Fruit fly (Drosophila melanogaster): Measurements from ENCODE around the gene RPA3.
"Not testable (repeated sequence)": the region's sequence is repeated elsewhere in the genome, so short reads cannot be mapped to it uniquely, and the experiment has no call there.

RPA3 gene

DNA sequence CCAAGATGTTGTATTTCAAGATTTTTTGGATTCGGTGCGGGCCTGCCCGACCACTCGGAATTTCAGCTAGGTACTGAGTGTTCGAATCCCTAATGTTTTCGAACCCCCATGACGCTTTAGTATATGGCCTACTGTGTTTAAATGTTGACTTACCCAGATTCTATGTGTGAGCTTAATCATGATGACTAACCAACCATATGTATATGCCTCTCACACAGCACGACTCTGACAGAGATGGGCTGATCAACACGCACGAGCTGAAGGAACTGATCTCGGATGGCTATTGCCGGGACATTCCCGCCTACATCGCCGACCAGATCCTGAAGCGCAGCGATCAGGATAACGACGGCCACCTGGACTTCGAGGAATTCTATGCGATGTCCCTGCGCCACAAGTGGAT, 11.5 kb downstream of the RPA3 start, which contains the start of gene CG2533:
Gene CG2533 (minus strand): TSS at position 101 of the 400 bp plus-strand sequence.
- TF ChIP-seq cic (GFP tag; optimal IDR thresholded peaks at IDR 0.05) = no peak

- TF ChIP-seq Clk (GFP tag; optimal IDR thresholded peaks at IDR 0.05) (no peak), pad (GFP tag; optimal IDR thresholded peaks at IDR 0.05) (no peak), kay (GFP tag; ENCODE audit: borderline replicate concordance) (peak; percentile 56), tj (GFP tag; optimal IDR thresholded peaks at IDR 0.05) (peak; percentile 41), CG12768 (GFP tag; optimal IDR thresholded peaks at IDR 0.05) (no peak)
These were observed 14.2 kb downstream of the RPA3 start for dm6 chrX:11601408-11601807.

dm6 chrX:11600795-11601358, 14.8 kb downstream of the RPA3 start:
- no peak for TF ChIP-seq CG14711 (tag; optimal IDR thresholded peaks at IDR 0.05)
- no peak for TF ChIP-seq kay (GFP tag; ENCODE audit: borderline replicate concordance)
- TF ChIP-seq toe (GFP tag; optimal IDR thresholded peaks at IDR 0.05) = no peak
- no peak for TF ChIP-seq Crg-1 (GFP tag; optimal IDR thresholded peaks at IDR 0.05)
- TF ChIP-seq CG5204 (GFP tag; optimal IDR thresholded peaks at IDR 0.05) = no peak
- no peak for TF ChIP-seq ovo (GFP tag; optimal IDR thresholded peaks at IDR 0.05)
- TF ChIP-seq CG12768 (GFP tag; optimal IDR thresholded peaks at IDR 0.05) = no peak
- no peak for TF ChIP-seq cnc (optimal IDR thresholded peaks at IDR 0.05)
- no peak for TF ChIP-seq CG7101 (tag; optimal IDR thresholded peaks at IDR 0.05)
- peak; percentile 84 for TF ChIP-seq pad (GFP tag; optimal IDR thresholded peaks at IDR 0.05)
- no peak for TF ChIP-seq CG1620 (GFP tag; optimal IDR thresholded peaks at IDR 0.05)
- peak; percentile 98 for TF ChIP-seq tj (GFP tag; optimal IDR thresholded peaks at IDR 0.05)
- no peak for TF ChIP-seq Hr96 (GFP tag; optimal IDR thresholded peaks at IDR 0.05)
- TF ChIP-seq Clk (GFP tag; optimal IDR thresholded peaks at IDR 0.05) = no peak
- no peak for TF ChIP-seq Mnt (GFP tag; optimal IDR thresholded peaks at IDR 0.05)
- no peak for TF ChIP-seq CG11617 (GFP tag; optimal IDR thresholded peaks at IDR 0.05)
- TF ChIP-seq CG33017 (tag; optimal IDR thresholded peaks at IDR 0.05) = no peak
- no peak for TF ChIP-seq CG7045 (GFP tag; optimal IDR thresholded peaks at IDR 0.05)
- peak; percentile 31 for TF ChIP-seq bab1 (GFP tag; optimal IDR thresholded peaks at IDR 0.05)
- TF ChIP-seq cic (GFP tag; optimal IDR thresholded peaks at IDR 0.05) = no peak

DNA sequence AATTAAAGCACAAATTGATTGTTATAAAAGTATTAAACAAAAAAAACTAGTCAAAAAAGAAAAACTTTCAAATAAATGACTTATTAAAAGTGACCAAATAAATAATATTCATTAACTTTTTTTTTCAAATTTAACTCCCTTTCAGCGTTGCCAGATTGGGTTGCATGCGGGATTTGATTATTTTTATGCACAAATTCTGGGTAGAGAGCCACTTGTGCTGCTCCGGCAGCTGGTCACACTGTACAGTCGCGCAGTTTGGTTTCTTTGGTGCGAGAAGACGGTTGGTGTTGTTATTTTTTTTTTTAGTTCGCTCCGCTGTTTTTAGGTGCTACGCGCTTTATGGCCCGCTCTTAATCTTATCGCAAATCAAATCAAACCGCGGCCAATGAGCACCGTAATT, 16.1 kb downstream of the RPA3 start, which contains the start of gene rho-4:
Gene rho-4 (plus strand): TSS at position 250 of the 400 bp plus-strand sequence.
- TF ChIP-seq tj (GFP tag; optimal IDR thresholded peaks at IDR 0.05); CG11617 (GFP tag; optimal IDR thresholded peaks at IDR 0.05); CG14711 (tag; optimal IDR thresholded peaks at IDR 0.05): not testable (repeated sequence)

DNA sequence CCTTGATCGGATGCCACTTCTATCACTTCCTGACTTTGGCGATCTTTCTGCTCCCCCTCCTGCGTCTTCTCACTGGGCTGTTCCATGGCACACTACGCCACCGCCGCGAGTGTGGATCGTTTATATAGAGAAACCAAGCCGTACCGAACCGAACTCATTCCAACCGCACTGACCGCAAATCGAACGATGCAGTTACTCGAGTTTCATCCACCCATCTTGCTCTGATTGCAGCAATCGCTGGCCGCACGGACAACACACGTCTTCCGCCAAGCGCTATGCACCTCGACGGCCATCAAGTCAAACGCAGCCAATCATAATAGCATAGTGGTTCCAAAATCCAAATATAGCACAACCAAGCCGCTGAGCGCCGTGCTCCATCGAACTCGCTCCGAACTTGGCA, 31.6 kb downstream of the RPA3 start, which contains the start of gene pkm:
Gene pkm (minus strand): TSS at position 101 of the 400 bp plus-strand sequence.
- TF ChIP-seq Mnt (GFP tag; optimal IDR thresholded peaks at IDR 0.05) (no peak), CG1620 (GFP tag; optimal IDR thresholded peaks at IDR 0.05) (no peak), cnc (optimal IDR thresholded peaks at IDR 0.05) (no peak), toe (GFP tag; optimal IDR thresholded peaks at IDR 0.05) (no peak), Hr96 (GFP tag; optimal IDR thresholded peaks at IDR 0.05) (no peak), ovo (GFP tag; optimal IDR thresholded peaks at IDR 0.05) (no peak), pad (GFP tag; optimal IDR thresholded peaks at IDR 0.05) (no peak), tj (GFP tag; optimal IDR thresholded peaks at IDR 0.05) (no peak), CG11617 (GFP tag; optimal IDR thresholded peaks at IDR 0.05) (no peak), CG5204 (GFP tag; optimal IDR thresholded peaks at IDR 0.05) (no peak)

- TF ChIP-seq bab1 (GFP tag; optimal IDR thresholded peaks at IDR 0.05) (peak; percentile 63), Mnt (GFP tag; optimal IDR thresholded peaks at IDR 0.05) (peak; percentile 25), CG11617 (GFP tag; optimal IDR thresholded peaks at IDR 0.05) (peak; percentile 58), Crg-1 (GFP tag; optimal IDR thresholded peaks at IDR 0.05) (peak; percentile 31), kay (GFP tag; ENCODE audit: borderline replicate concordance) (no peak), tj (GFP tag; optimal IDR thresholded peaks at IDR 0.05) (peak; percentile 32), CG33017 (tag; optimal IDR thresholded peaks at IDR 0.05) (no peak), ovo (GFP tag; optimal IDR thresholded peaks at IDR 0.05) (peak; percentile 22), toe (GFP tag; optimal IDR thresholded peaks at IDR 0.05) (no peak), CG14711 (tag; optimal IDR thresholded peaks at IDR 0.05) (peak; percentile 45), CG1620 (GFP tag; optimal IDR thresholded peaks at IDR 0.05) (peak; percentile 12), CG7101 (tag; optimal IDR thresholded peaks at IDR 0.05) (peak; percentile 59), CG7045 (GFP tag; optimal IDR thresholded peaks at IDR 0.05) (no peak), CG5204 (GFP tag; optimal IDR thresholded peaks at IDR 0.05) (no peak), pad (GFP tag; optimal IDR thresholded peaks at IDR 0.05) (peak; percentile 15)
These were observed 35.3 kb downstream of the RPA3 start, which contains the start of gene nod for dm6 chrX:11580200-11580840. TSS of gene nod (plus strand) at chrX:11580772.

DNA sequence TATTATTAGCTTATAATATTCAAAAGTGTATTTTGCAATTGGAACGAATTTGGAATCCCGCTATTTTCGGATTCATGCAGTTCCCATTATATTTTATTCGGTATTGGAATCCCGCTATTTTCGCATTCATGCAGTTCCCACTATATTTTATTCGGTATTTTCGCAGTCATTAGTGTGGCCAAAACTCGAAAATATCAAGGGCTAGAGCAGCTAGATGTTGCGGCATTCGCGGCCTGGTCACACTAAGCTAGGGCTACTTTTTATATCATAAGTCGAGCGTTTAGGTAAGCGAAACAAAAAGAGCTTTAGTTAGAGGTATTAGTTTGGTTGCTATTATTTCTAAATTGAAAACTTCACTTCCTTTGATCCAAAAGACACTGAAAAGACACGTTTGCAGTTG, 36.8 kb downstream of the RPA3 start:
- TF ChIP-seq pad (GFP tag; optimal IDR thresholded peaks at IDR 0.05) (no peak), tj (GFP tag; optimal IDR thresholded peaks at IDR 0.05) (no peak), Mnt (GFP tag; optimal IDR thresholded peaks at IDR 0.05) (no peak), CG7045 (GFP tag; optimal IDR thresholded peaks at IDR 0.05) (no peak), cnc (optimal IDR thresholded peaks at IDR 0.05) (no peak), CG33017 (tag; optimal IDR thresholded peaks at IDR 0.05) (no peak), ovo (GFP tag; optimal IDR thresholded peaks at IDR 0.05) (no peak), CG7101 (tag; optimal IDR thresholded peaks at IDR 0.05) (no peak)

Measured in whole organism, adult.